Worm (Caenorhabditis elegans) whole organism, young adult: ENCODE measurements around the gene nhr-206.

Experiments
- K12H6.12 ChIP-seq: fragments of 200-800 bp; sonication (Bioruptor generic); optimal IDR thresholded peaks from 2 replicates; lab custom pipeline; 2018; ENCODE audit warnings: mild to moderate bottlenecking, missing genetic modification characterization, missing compliant biosample characterization
- attf-6 ChIP-seq: fragments of 200-800 bp; sonication (Bioruptor generic); IDR thresholded peaks from 2 replicates; pipeline ENCODE4 v1.3.6; 2022; ENCODE audit warnings: missing genetic modification reagents, missing genetic modification characterization, missing compliant biosample characterization

nhr-206 gene

DNA sequence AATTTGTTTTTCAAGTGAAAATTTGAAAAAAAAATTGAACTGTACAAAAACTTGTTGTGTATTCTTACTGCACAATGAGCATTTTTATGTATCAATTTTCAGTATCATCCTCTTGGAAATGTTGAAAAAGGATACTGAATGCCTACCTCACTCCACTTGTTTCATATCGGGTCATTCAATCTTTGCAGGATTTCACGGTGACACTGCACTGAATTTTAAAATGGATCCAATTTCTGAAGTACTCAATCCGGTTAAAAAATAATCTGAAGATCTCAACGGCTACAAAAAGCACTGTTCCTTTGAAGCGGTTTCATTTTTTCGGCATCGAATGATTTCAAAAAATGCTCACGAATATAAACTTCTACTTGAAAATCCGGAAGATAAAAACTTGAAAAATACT is 46.1 kb downstream of the nhr-206 start (continued):
- TF ChIP-seq K12H6.12, result no peak

DNA sequence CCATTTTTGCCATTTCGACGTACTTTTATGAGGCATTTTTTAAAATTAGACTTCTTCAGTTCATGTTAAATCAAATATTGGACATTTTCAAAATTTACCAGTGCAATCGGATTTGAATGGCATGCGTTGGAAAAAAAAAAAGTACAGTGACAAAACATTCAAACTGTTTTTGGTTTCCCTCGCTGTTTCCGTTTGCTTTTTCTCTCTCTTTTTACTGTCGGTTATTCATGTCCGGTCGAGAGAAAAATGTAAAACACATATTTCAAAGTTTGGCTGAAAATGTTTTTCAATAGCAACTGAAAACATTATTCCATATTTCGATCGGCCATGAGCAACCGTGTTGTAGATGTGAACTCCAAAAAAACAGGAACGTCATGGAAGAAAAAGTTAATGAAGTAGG is 48.8 kb downstream of the nhr-206 start, which contains the start of gene C27A7.3:
Gene C27A7.3 (plus strand): TSS at position 301 of the 400 bp plus-strand sequence.
- no peak for TF ChIP-seq attf-6 (GFP tag; lab: Robert Waterston, UW)
